Worm (Caenorhabditis elegans): ENCODE measurements around the gene nhr-258.
A peak's percentile ranks its signal among the peaks of the same experiment; 100 is the strongest.

nhr-258 gene

DNA sequence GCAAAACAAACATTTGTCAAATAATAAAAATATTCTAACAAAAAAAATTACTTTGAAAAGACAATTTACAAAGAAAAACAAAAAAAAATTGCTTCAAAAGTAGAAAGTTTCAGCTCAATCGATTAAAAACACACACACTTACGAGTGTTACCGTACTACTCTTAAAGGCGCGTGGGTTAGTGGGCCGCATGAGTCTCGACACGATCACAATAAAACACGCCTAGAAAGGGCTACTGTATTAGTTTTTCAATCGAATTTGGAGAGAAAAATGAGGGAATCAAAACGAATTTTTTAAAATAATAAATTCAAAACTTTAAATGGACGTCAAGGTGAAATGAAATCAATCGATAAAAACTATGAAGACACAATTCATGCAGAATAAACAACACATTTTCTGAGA lies 34.2 kb upstream of the nhr-258 start:
- TF ChIP-seq tbx-37 (GFP tag; conservative IDR thresholded peaks at IDR 0.05) (no peak), hmg-4 (GFP tag; optimal IDR thresholded peaks at IDR 0.05) (no peak), ceh-36 (tag; optimal IDR thresholded peaks at IDR 0.05) (no peak), B0310.2 (tag; optimal IDR thresholded peaks at IDR 0.05) (no peak), tra-4 (tag; optimal IDR thresholded peaks at IDR 0.05) (no peak), ets-7 (tag; optimal IDR thresholded peaks at IDR 0.05) (no peak), ceh-13 (GFP tag; optimal IDR thresholded peaks at IDR 0.05) (no peak), tbx-11 (GFP tag; IDR thresholded peaks at IDR 0.05) (no peak), hmbx-1 (tag; optimal IDR thresholded peaks at IDR 0.05) (no peak), sea-1 (GFP tag; conservative IDR thresholded peaks at IDR 0.05) (no peak), aly-1 (tag; optimal IDR thresholded peaks at IDR 0.05) (no peak), pes-1 (GFP tag; IDR thresholded peaks at IDR 0.05) (no peak), hnd-1 (tag; optimal IDR thresholded peaks at IDR 0.05) (no peak), F13C5.2 (tag; optimal IDR thresholded peaks at IDR 0.05) (no peak), flt-1 (GFP tag; IDR thresholded peaks at IDR 0.05) (no peak), scrt-1 (GFP tag; IDR thresholded peaks at IDR 0.05) (no peak), ama-1 (optimal IDR thresholded peaks at IDR 0.05) (no peak)

DNA sequence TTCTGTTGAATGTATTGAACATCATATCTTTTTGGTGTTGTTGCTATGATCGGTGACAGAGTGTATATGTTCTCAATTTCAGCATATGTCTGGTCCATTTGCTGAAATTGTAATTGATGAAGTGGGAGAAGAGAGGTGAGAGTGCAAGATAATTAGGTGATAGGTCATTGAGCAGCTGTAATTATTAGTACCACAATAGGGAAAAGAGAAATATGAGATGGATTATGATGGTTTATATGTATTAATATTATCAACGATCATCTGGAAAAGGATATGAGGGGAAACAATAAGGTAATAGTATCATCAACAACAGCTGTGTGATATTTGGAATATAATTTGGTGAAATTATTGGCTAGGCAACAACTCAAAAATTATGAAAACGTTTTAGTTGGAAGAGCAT lies 32.4 kb upstream of the nhr-258 start, which contains the start of gene Y42H9B.3:
Y42H9B.3 (minus strand) TSS at position 101 of the 400 bp plus-strand sequence.
- TF ChIP-seq scrt-1 (GFP tag; IDR thresholded peaks at IDR 0.05) (no peak), flt-1 (GFP tag; IDR thresholded peaks at IDR 0.05) (no peak), B0310.2 (tag; optimal IDR thresholded peaks at IDR 0.05) (no peak)

DNA sequence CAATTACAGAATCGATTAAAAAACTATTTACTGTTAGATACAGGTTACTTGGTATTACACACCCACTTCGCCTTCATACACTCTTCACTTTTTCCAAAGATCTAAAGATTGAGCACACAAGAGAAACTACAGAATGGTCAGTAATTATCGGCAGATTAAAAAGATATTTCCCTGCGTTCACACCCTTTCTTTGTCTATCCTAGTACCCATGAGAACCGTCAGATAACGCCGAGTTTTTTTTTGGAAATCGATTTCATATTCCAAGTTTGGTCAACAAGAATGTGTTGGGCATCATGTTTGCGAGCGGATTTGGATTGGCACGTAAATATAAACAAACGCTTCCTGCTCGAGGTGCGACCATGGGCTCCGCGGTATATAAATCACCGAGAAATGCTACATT lies 30.9 kb upstream of the nhr-258 start, which contains the start of gene C26B2.8:
C26B2.8 (plus strand) TSS at position 301 of the 400 bp plus-strand sequence.
- TF ChIP-seq tra-4 (tag; optimal IDR thresholded peaks at IDR 0.05) (no peak), sea-1 (GFP tag; conservative IDR thresholded peaks at IDR 0.05) (no peak), scrt-1 (GFP tag; IDR thresholded peaks at IDR 0.05) (no peak), hmg-4 (GFP tag; optimal IDR thresholded peaks at IDR 0.05) (no peak), ceh-13 (GFP tag; optimal IDR thresholded peaks at IDR 0.05) (no peak), tbx-11 (GFP tag; IDR thresholded peaks at IDR 0.05) (no peak), F13C5.2 (tag; optimal IDR thresholded peaks at IDR 0.05) (no peak), ets-7 (tag; optimal IDR thresholded peaks at IDR 0.05) (no peak), ama-1 (optimal IDR thresholded peaks at IDR 0.05) (no peak), tbx-37 (GFP tag; conservative IDR thresholded peaks at IDR 0.05) (no peak), aly-1 (tag; optimal IDR thresholded peaks at IDR 0.05) (no peak), hnd-1 (tag; optimal IDR thresholded peaks at IDR 0.05) (no peak), hmbx-1 (tag; optimal IDR thresholded peaks at IDR 0.05) (no peak), pes-1 (GFP tag; IDR thresholded peaks at IDR 0.05) (no peak), ceh-36 (tag; optimal IDR thresholded peaks at IDR 0.05) (no peak), flt-1 (GFP tag; IDR thresholded peaks at IDR 0.05) (no peak), B0310.2 (tag; optimal IDR thresholded peaks at IDR 0.05) (no peak)

DNA sequence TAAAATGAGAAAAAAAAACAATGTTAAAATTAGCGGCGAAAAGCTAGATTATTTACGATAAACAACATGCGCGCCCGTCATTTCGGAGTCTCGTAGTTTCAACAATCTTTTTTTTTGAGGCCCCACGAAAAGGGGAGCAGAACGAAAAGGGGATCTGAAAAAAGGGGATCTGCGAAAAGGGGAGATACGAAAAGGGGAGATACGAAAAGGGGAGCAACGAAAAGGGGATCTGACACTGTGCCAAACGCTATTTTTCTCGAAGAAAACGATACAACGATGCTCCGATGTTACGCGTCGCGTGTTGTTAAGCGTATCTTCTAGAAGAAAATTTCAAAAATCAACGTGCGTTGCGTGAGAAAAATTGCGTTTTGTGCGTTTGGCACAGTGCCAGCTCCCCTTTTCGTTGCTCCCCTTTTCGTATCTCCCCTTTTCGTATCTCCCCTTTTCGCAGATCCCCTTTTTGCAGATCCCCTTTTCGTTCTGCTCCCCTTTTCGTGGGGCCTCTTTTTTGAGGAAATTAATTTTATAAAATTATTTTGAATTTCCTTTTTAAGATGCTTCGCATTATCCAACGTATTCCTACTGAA lies 28.9 kb upstream of the nhr-258 start, which contains the start of gene C26B2.7:
C26B2.7 (plus strand) TSS at position 549 of the 587 bp plus-strand sequence.
- TF ChIP-seq sea-1 (GFP tag; conservative IDR thresholded peaks at IDR 0.05) (0 out of 2 replicates have a peak, but pooled peaks have one; percentile 22), tbx-37 (GFP tag; conservative IDR thresholded peaks at IDR 0.05) (peak; percentile 43; the same call in 1 of the 2 replicates), ets-7 (tag; optimal IDR thresholded peaks at IDR 0.05) (peak; percentile 66), scrt-1 (GFP tag; IDR thresholded peaks at IDR 0.05) (peak; percentile 54; the same call in 1 of the 2 replicates), pes-1 (GFP tag; IDR thresholded peaks at IDR 0.05) (peak; percentile 80)

DNA sequence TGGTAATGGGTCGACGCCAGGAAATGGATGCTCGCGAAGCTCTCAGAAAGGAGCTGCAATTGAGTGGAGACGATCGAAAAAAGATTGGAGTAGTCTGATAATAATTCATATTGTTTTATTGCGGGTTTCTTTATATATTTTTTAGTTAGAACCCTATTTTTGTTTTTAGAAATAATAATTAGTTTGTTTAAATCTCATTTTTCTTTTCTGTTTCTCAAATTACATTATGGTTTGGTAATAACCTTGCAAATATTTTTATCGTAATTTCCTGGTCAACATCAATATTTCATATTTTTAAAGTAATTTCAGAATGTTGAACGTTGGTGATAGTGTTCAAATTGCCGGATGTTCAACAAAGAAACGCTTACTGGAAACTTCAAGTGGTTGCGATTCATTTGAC lies 28.0 kb upstream of the nhr-258 start, which contains the start of gene elpc-4:
elpc-4 (plus strand) TSS at position 301 of the 400 bp plus-strand sequence.
- TF ChIP-seq flt-1 (GFP tag; IDR thresholded peaks at IDR 0.05) = no peak
- no peak for TF ChIP-seq hmg-4 (GFP tag; optimal IDR thresholded peaks at IDR 0.05)
- no peak for TF ChIP-seq ama-1 (optimal IDR thresholded peaks at IDR 0.05)
- TF ChIP-seq scrt-1 (GFP tag; IDR thresholded peaks at IDR 0.05) = no peak
- no peak for TF ChIP-seq tbx-37 (GFP tag; conservative IDR thresholded peaks at IDR 0.05)
- no peak for TF ChIP-seq tra-4 (tag; optimal IDR thresholded peaks at IDR 0.05)
- no peak for TF ChIP-seq aly-1 (tag; optimal IDR thresholded peaks at IDR 0.05)
- no peak for TF ChIP-seq ets-7 (tag; optimal IDR thresholded peaks at IDR 0.05)

DNA sequence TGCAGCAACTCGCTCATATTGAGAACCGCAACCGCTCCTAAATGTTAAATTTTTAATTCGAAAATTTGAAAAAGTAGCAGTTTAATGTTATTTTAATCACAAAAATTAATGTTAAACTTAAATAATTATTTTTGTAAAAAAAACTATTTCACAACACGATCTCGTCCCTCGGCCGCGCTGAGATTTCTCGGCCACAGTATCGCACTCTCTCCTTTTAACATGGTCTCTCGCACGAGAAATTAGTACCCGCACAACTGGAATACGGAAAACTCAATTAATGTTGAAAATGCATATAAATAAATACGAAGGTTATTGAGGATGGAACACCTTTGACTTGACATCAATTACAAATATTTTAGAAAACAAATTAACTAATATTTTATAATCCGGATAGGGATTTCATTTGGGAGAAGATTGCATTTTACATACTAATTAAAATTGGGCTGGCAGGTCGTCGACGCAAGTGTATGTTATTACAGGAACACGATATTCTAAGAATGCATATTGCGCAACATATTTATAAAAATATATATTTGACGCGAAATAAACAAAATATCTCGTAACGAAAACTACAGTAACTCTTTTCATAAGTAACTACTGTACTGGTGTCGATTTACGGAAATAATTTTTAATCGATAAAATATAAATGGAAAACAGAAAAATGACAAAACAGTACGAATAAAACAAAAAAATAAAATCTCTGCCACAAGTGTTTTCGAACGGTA lies 24.8 kb upstream of the nhr-258 start, which contains the start of gene dnc-4:
dnc-4 (minus strand) TSS at position 37 of the 725 bp plus-strand sequence.
- no peak for TF ChIP-seq hmbx-1 (tag; optimal IDR thresholded peaks at IDR 0.05)
- TF ChIP-seq ceh-36 (tag; optimal IDR thresholded peaks at IDR 0.05) = no peak
- TF ChIP-seq F13C5.2 (tag; optimal IDR thresholded peaks at IDR 0.05) = peak; percentile 22
- peak; percentile 40; the same call in 1 of the 2 replicates for TF ChIP-seq tbx-37 (GFP tag; conservative IDR thresholded peaks at IDR 0.05)
- TF ChIP-seq sea-1 (GFP tag; conservative IDR thresholded peaks at IDR 0.05) = no peak
- TF ChIP-seq hmg-4 (GFP tag; optimal IDR thresholded peaks at IDR 0.05) = no peak
- no peak for TF ChIP-seq ets-7 (tag; optimal IDR thresholded peaks at IDR 0.05)
- TF ChIP-seq tra-4 (tag; optimal IDR thresholded peaks at IDR 0.05) = no peak
- TF ChIP-seq ceh-13 (GFP tag; optimal IDR thresholded peaks at IDR 0.05) = no peak

DNA sequence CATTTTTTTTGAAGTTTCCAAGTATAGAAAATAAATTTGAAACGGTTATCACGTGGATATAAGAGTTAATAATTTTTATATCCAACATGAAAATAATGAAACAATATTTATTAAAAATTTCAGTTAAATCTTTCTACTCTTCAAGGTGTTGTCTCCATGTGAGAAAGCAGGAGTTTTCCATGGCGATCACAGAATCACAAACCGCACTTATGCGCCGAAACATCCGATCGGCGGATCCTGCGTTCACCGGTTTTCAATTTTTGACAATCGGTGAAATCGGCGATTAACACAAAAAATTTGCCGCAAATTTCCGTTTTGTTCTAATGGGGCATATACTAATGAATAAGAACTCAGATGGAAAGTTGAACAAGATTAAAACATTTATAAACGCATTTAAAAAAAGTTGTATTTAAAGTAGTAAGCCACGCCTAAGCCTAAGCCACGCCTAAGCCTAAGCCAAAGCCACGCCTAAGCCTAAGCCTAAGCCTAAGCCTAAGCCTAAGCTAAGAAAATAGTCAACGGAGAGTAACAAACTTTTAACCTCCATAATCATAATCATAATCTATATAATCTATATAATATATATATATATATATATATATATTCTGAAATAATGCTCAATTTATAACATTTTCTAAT lies 22.6 kb upstream of the nhr-258 start, which contains the start of gene C26B2.2:
C26B2.2 (minus strand) TSS at position 88 of the 639 bp plus-strand sequence.
- peak; percentile 55 for TF ChIP-seq ceh-36 (tag; optimal IDR thresholded peaks at IDR 0.05)
- TF ChIP-seq flt-1 (GFP tag; IDR thresholded peaks at IDR 0.05) = no peak
